Fruit fly (Drosophila melanogaster): Measurements from ENCODE around the gene Glyat.

The Glyat gene

dm6 chr2L:8033756-8034155 lies 23.3 kb upstream of the Glyat start:
- TF ChIP-seq CG1620 (GFP tag; optimal IDR thresholded peaks at IDR 0.05): no peak
- TF ChIP-seq CG7045 (GFP tag; optimal IDR thresholded peaks at IDR 0.05): peak; percentile 18
- peak; percentile 68 for TF ChIP-seq CG7101 (tag; optimal IDR thresholded peaks at IDR 0.05)
- no peak for TF ChIP-seq bab1 (GFP tag; optimal IDR thresholded peaks at IDR 0.05)
- peak; percentile 53 for TF ChIP-seq CG12768 (GFP tag; optimal IDR thresholded peaks at IDR 0.05)
- no peak for TF ChIP-seq CG11617 (GFP tag; optimal IDR thresholded peaks at IDR 0.05)
- peak; percentile 24 for TF ChIP-seq tj (GFP tag; optimal IDR thresholded peaks at IDR 0.05)
- no peak for TF ChIP-seq ovo (GFP tag; optimal IDR thresholded peaks at IDR 0.05)
- no peak for TF ChIP-seq Mnt (GFP tag; optimal IDR thresholded peaks at IDR 0.05)
- no peak for TF ChIP-seq CG5204 (GFP tag; optimal IDR thresholded peaks at IDR 0.05)
- no peak for TF ChIP-seq cic (GFP tag; optimal IDR thresholded peaks at IDR 0.05)
- no peak for TF ChIP-seq Clk (GFP tag; optimal IDR thresholded peaks at IDR 0.05)
- no peak for TF ChIP-seq toe (GFP tag; optimal IDR thresholded peaks at IDR 0.05)
- TF ChIP-seq cnc (optimal IDR thresholded peaks at IDR 0.05): peak in 1 of 2 experiments; percentile 71
- TF ChIP-seq CG33017 (tag; optimal IDR thresholded peaks at IDR 0.05): peak; percentile 82
- no peak for TF ChIP-seq Crg-1 (GFP tag; optimal IDR thresholded peaks at IDR 0.05)
- no peak for TF ChIP-seq Hr96 (GFP tag; optimal IDR thresholded peaks at IDR 0.05)
- TF ChIP-seq CG14711 (tag; optimal IDR thresholded peaks at IDR 0.05): peak; percentile 44
- TF ChIP-seq pad (GFP tag; optimal IDR thresholded peaks at IDR 0.05): no peak
- no peak for TF ChIP-seq kay (GFP tag; ENCODE audit: borderline replicate concordance)

dm6 chr2L:8031588-8031987 lies 21.1 kb upstream of the Glyat start:
- TF ChIP-seq CG14711 (tag; optimal IDR thresholded peaks at IDR 0.05) (peak; percentile 74), kay (GFP tag; ENCODE audit: borderline replicate concordance) (no peak), CG7101 (tag; optimal IDR thresholded peaks at IDR 0.05) (peak; percentile 1), CG5204 (GFP tag; optimal IDR thresholded peaks at IDR 0.05) (no peak), Crg-1 (GFP tag; optimal IDR thresholded peaks at IDR 0.05) (no peak), cic (GFP tag; optimal IDR thresholded peaks at IDR 0.05) (peak; percentile 29), pad (GFP tag; optimal IDR thresholded peaks at IDR 0.05) (peak; percentile 72), Clk (GFP tag; optimal IDR thresholded peaks at IDR 0.05) (no peak), tj (GFP tag; optimal IDR thresholded peaks at IDR 0.05) (no peak), CG12768 (GFP tag; optimal IDR thresholded peaks at IDR 0.05) (peak; percentile 36), CG7045 (GFP tag; optimal IDR thresholded peaks at IDR 0.05) (no peak), Hr96 (GFP tag; optimal IDR thresholded peaks at IDR 0.05) (no peak), bab1 (GFP tag; optimal IDR thresholded peaks at IDR 0.05) (peak; percentile 22), CG33017 (tag; optimal IDR thresholded peaks at IDR 0.05) (no peak)

- TF ChIP-seq tj (GFP tag; optimal IDR thresholded peaks at IDR 0.05): peak; percentile 39
- TF ChIP-seq CG7045 (GFP tag; optimal IDR thresholded peaks at IDR 0.05): no peak
- peak; percentile 64 for TF ChIP-seq pad (GFP tag; optimal IDR thresholded peaks at IDR 0.05)
- TF ChIP-seq cic (GFP tag; optimal IDR thresholded peaks at IDR 0.05): peak; percentile 30
- TF ChIP-seq Mnt (GFP tag; optimal IDR thresholded peaks at IDR 0.05): peak; percentile 65
- TF ChIP-seq CG7101 (tag; optimal IDR thresholded peaks at IDR 0.05): no peak
- TF ChIP-seq CG14711 (tag; optimal IDR thresholded peaks at IDR 0.05): peak; percentile 57
- no peak for TF ChIP-seq ovo (GFP tag; optimal IDR thresholded peaks at IDR 0.05)
- peak; percentile 41 for TF ChIP-seq CG12768 (GFP tag; optimal IDR thresholded peaks at IDR 0.05)
- no peak for TF ChIP-seq CG5204 (GFP tag; optimal IDR thresholded peaks at IDR 0.05)
- no peak for TF ChIP-seq kay (GFP tag; ENCODE audit: borderline replicate concordance)
- no peak for TF ChIP-seq CG1620 (GFP tag; optimal IDR thresholded peaks at IDR 0.05)
- TF ChIP-seq CG11617 (GFP tag; optimal IDR thresholded peaks at IDR 0.05): peak; percentile 12
- no peak for TF ChIP-seq Crg-1 (GFP tag; optimal IDR thresholded peaks at IDR 0.05)
- no peak for TF ChIP-seq Hr96 (GFP tag; optimal IDR thresholded peaks at IDR 0.05)
- no peak for TF ChIP-seq Clk (GFP tag; optimal IDR thresholded peaks at IDR 0.05)
- no peak for TF ChIP-seq cnc (optimal IDR thresholded peaks at IDR 0.05)
- TF ChIP-seq toe (GFP tag; optimal IDR thresholded peaks at IDR 0.05): no peak
- TF ChIP-seq bab1 (GFP tag; optimal IDR thresholded peaks at IDR 0.05): peak; percentile 32
- peak; percentile 4 for TF ChIP-seq CG33017 (tag; optimal IDR thresholded peaks at IDR 0.05)
These were observed 20.3 kb upstream of the Glyat start, which contains the start of gene Cka for dm6 chr2L:8030693-8031210. Gene Cka (plus strand): TSS chr2L:8030721.

dm6 chr2L:8030102-8030501 lies 19.6 kb upstream of the Glyat start:
- TF ChIP-seq CG14711 (tag; optimal IDR thresholded peaks at IDR 0.05) (no peak), cnc (optimal IDR thresholded peaks at IDR 0.05) (no peak), CG12768 (GFP tag; optimal IDR thresholded peaks at IDR 0.05) (no peak), cic (GFP tag; optimal IDR thresholded peaks at IDR 0.05) (no peak), kay (GFP tag; ENCODE audit: borderline replicate concordance) (no peak), CG1620 (GFP tag; optimal IDR thresholded peaks at IDR 0.05) (no peak), Crg-1 (GFP tag; optimal IDR thresholded peaks at IDR 0.05) (no peak)

dm6 chr2L:8029160-8029852 lies 18.9 kb upstream of the Glyat start, which contains the start of gene baf:
Gene baf (plus strand): TSS chr2L:8029462.
- peak; percentile 40 for TF ChIP-seq cic (GFP tag; optimal IDR thresholded peaks at IDR 0.05)
- TF ChIP-seq CG7045 (GFP tag; optimal IDR thresholded peaks at IDR 0.05): no peak
- no peak for TF ChIP-seq Crg-1 (GFP tag; optimal IDR thresholded peaks at IDR 0.05)
- TF ChIP-seq Mnt (GFP tag; optimal IDR thresholded peaks at IDR 0.05): peak; percentile 40

dm6 chr2L:8024325-8024724 lies 13.9 kb upstream of the Glyat start:
- no peak for TF ChIP-seq kay (GFP tag; ENCODE audit: borderline replicate concordance)
- TF ChIP-seq Hr96 (GFP tag; optimal IDR thresholded peaks at IDR 0.05): no peak
- no peak for TF ChIP-seq toe (GFP tag; optimal IDR thresholded peaks at IDR 0.05)
